Worm (Caenorhabditis elegans) whole organism, early embryonic: ENCODE results near the gene crn-7.

ENCODE experiments used
- B0310.2 ChIP-seq: sonication (generic microtip); optimal IDR thresholded peaks from 2 replicates; lab custom pipeline; 2016; ENCODE audit warnings: mild to moderate bottlenecking, missing genetic modification characterization, missing compliant biosample characterization
- F13C5.2 ChIP-seq: sonication (generic microtip); optimal IDR thresholded peaks from 2 replicates; lab custom pipeline; 2017; ENCODE audit warnings: mild to moderate bottlenecking, missing genetic modification characterization, inconsistent platforms, missing compliant biosample characterization
- aly-1 ChIP-seq: sonication (generic microtip); optimal IDR thresholded peaks from 2 replicates; lab custom pipeline; 2016; ENCODE audit warnings: missing genetic modification characterization, missing compliant biosample characterization
- ama-1 ChIP-seq: fragments of 150-350 bp; optimal IDR thresholded peaks from 2 replicates; lab custom pipeline; 2014
- ceh-13 ChIP-seq: fragments of 200-800 bp; sonication (Bioruptor generic); optimal IDR thresholded peaks from 2 replicates; lab custom pipeline; 2018; ENCODE audit warnings: mild to moderate bottlenecking, missing genetic modification characterization, missing compliant biosample characterization
- ceh-36 ChIP-seq: sonication (generic microtip); optimal IDR thresholded peaks from 2 replicates; lab custom pipeline; 2016; ENCODE audit warnings: missing genetic modification characterization, inconsistent platforms, missing compliant biosample characterization
- ets-7 ChIP-seq: sonication (generic microtip); optimal IDR thresholded peaks from 2 replicates; lab custom pipeline; 2016; ENCODE audit warnings: missing genotype, missing genetic modification characterization, missing compliant biosample characterization
- flt-1 ChIP-seq: fragments of 200-800 bp; sonication (Bioruptor generic); IDR thresholded peaks from 2 replicates; pipeline ENCODE4 v1.3.6; 2022; ENCODE audit warnings: missing genetic modification characterization, missing compliant biosample characterization
- hmbx-1 ChIP-seq: sonication (generic microtip); optimal IDR thresholded peaks from 2 replicates; lab custom pipeline; 2016; ENCODE audit warnings: mild to moderate bottlenecking, missing genetic modification characterization, missing compliant biosample characterization
- hmg-4 ChIP-seq: fragments of 200-800 bp; sonication (Bioruptor generic); optimal IDR thresholded peaks from 2 replicates; lab custom pipeline; 2018; ENCODE audit warnings: mild to moderate bottlenecking, missing genetic modification characterization, missing compliant biosample characterization
- hnd-1 ChIP-seq: sonication (generic microtip); optimal IDR thresholded peaks from 2 replicates; lab custom pipeline; 2016; ENCODE audit warnings: missing genetic modification characterization, missing compliant biosample characterization
- pes-1 ChIP-seq: fragments of 200-800 bp; sonication (Bioruptor generic); IDR thresholded peaks from 2 replicates; pipeline ENCODE4 v1.3.6; 2022; ENCODE audit warnings: missing genetic modification reagents, missing genetic modification characterization, missing compliant biosample characterization
- scrt-1 ChIP-seq: fragments of 200-800 bp; sonication (Bioruptor generic); IDR thresholded peaks from 2 replicates; pipeline ENCODE4 v1.3.6; 2022; ENCODE audit warnings: missing genetic modification characterization, missing compliant biosample characterization
- sea-1 ChIP-seq: fragments of 200-800 bp; sonication (Bioruptor generic); conservative IDR thresholded peaks from 2 replicates; pipeline ENCODE4 v1.3.6; 2022; ENCODE audit warnings: missing genetic modification characterization, missing compliant biosample characterization
- tbx-11 ChIP-seq: fragments of 200-800 bp; sonication (Bioruptor generic); IDR thresholded peaks from 2 replicates; pipeline ENCODE4 v1.3.6; 2022; ENCODE audit warnings: missing genetic modification characterization, missing compliant biosample characterization
- tbx-37 ChIP-seq: fragments of 200-800 bp; sonication (Bioruptor generic); conservative IDR thresholded peaks from 2 replicates; pipeline ENCODE4 v1.3.6; 2022; ENCODE audit warnings: missing genetic modification reagents, missing genetic modification characterization, missing compliant biosample characterization
- tra-4 ChIP-seq: sonication (generic microtip); optimal IDR thresholded peaks from 2 replicates; lab custom pipeline; 2017; ENCODE audit warnings: missing genetic modification characterization, missing compliant biosample characterization

The crn-7 gene

DNA sequence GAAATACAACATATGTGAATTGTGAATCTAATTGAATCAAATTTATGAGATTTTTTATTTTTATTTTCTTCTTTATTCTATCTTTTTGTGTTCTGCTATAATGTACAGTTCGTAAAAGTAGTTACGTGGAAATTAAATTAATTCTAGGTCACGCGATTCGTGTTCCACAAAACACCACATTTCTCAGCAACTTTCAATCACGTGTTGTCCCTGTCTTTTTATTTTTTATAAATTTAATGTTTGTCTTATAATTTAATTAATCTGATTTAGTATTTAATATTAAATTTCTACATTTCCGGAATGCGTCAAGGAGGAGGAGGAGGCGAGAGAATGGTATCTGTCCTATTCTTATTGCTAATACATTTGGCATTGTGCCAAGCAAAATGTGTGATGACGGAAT, 10.3 kb upstream of the crn-7 start, which contains the start of gene ncr-2:
Gene ncr-2 (plus strand): TSS at position 301 of the 400 bp plus-strand sequence.
- TF ChIP-seq B0310.2 (no peak), flt-1 (no peak), ama-1 (lab: Kevin White, UChicago) (no peak), hmg-4 (no peak), hmbx-1 (tag; lab: Kevin White, UChicago) (no peak), scrt-1 (no peak), tbx-11 (GFP tag; lab: Robert Waterston, UW) (no peak), tbx-37 (no peak), aly-1 (tag; lab: Kevin White, UChicago) (no peak), ceh-36 (tag; lab: Kevin White, UChicago) (no peak), tra-4 (tag; lab: Kevin White, UChicago) (no peak), ceh-13 (GFP tag; lab: Kevin White, UChicago) (no peak), F13C5.2 (tag; lab: Kevin White, UChicago) (no peak), pes-1 (GFP tag; lab: Robert Waterston, UW) (no peak), hnd-1 (tag; lab: Kevin White, UChicago) (no peak), sea-1 (GFP tag; lab: Robert Waterston, UW) (no peak)

DNA sequence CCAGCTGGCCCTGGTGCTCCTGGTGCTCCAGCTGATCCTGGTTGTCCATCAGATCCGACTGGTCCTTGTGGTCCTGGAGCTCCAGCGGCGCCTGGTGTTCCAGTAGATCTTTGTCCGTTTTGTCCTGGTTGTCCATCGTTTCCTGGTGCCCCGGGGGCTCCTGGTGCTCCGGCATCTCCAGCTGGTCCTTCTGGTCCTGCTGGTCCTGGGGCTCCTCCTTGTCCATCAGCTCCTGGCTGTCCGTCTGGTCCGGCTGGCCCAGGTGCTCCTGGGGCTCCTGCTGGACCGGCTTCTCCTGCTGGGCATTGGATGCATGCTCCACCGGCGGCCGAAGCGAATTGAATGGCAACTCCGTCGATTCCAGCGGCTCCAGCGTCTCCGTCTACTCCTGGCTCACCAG, 5.7 kb upstream of the crn-7 start:
- no peak for TF ChIP-seq ceh-13 (GFP tag; lab: Kevin White, UChicago)
- TF ChIP-seq hnd-1 (tag; lab: Kevin White, UChicago) = no peak
- no peak for TF ChIP-seq tbx-37
- no peak for TF ChIP-seq ceh-36 (tag; lab: Kevin White, UChicago)
- no peak for TF ChIP-seq ets-7
- TF ChIP-seq ama-1 (lab: Kevin White, UChicago) = no peak

DNA sequence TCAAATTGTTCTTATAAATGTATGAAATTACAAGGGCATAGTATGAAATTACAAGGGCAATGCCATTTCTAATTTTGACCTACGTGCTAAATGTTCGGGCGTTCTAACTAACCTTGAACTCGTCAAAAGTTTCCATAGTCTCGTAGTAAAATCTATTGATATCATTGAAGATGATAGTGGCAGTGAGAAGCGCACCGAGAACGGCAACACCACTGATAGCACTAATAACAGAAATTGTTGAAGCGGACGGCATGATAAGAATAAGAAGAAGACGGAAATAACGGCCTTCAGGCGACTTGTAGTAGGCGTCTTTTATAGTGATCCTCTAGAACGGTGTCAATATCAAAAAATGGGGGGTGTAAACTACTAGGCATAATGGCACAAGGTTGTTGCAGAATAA, 5.0 kb upstream of the crn-7 start, which contains the start of gene col-91:
Gene col-91 (minus strand): TSS at position 288 of the 400 bp plus-strand sequence.
- no peak for TF ChIP-seq flt-1

DNA sequence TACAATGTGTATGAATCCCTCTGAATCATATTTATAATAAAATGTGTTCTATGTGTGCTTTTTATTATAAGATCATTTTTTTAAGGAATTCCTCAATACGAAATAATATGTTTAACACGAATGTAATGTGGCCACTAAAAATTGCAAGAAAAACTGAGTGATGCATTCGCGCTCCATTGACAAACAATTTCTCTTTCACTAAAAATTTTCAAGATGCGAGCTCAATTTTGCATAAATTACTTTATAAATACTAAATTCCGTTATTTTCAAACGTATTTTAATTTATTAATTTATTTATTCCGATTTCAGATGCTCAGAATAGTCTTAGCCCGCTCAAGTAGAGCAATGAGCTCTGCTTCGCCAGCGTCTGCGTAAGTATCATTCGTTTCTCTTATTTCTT, 2.6 kb upstream of the crn-7 start, which contains the start of gene mrps-9:
Gene mrps-9 (plus strand): TSS at position 310 of the 400 bp plus-strand sequence.
- TF ChIP-seq B0310.2 (no peak), hmg-4 (no peak), tbx-37 (no peak), ceh-36 (tag; lab: Kevin White, UChicago) (no peak), sea-1 (GFP tag; lab: Robert Waterston, UW) (no peak), ama-1 (lab: Kevin White, UChicago) (no peak), tbx-11 (GFP tag; lab: Robert Waterston, UW) (no peak), pes-1 (GFP tag; lab: Robert Waterston, UW) (no peak), ets-7 (no peak), tra-4 (tag; lab: Kevin White, UChicago) (no peak), hmbx-1 (tag; lab: Kevin White, UChicago) (no peak), ceh-13 (GFP tag; lab: Kevin White, UChicago) (no peak), hnd-1 (tag; lab: Kevin White, UChicago) (no peak), aly-1 (tag; lab: Kevin White, UChicago) (no peak)

DNA sequence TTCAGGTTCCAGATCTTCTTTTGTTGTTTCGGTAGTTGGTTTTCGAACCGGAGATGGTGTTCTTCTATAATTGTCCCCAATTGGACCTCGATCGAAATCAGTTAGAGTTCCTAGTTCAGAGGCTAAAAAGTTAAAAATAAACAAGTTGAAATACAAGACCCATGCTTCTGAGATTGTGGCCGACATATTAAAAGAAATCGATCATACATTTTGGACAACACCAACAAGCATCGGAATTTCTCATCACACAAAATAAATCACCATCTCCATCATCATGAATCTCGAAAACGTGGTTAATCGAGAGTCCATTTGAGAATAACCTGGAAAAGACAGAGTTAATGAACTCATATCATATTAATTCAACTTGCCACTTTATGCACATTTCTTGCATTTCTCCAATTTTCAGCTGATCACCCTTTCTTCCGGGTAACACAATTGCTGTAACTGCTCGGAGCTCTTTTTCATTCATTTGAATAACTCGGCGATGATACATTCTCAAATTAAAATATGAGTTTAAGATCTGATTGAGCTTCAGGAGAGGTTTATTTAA, 3.4 kb downstream of the crn-7 start, which contains the start of the genes mps-4 and F09G8.10:
Gene mps-4 (minus strand): TSS at position 101 of the 550 bp plus-strand sequence.
Gene F09G8.10 (minus strand): TSS at position 500 of the 550 bp plus-strand sequence.
- TF ChIP-seq tbx-11 (GFP tag; lab: Robert Waterston, UW) = no peak
- no peak for TF ChIP-seq ceh-36 (tag; lab: Kevin White, UChicago)
- no peak for TF ChIP-seq tbx-37
- TF ChIP-seq B0310.2 = no peak
- no peak for TF ChIP-seq scrt-1
- TF ChIP-seq tra-4 (tag; lab: Kevin White, UChicago) = no peak
- TF ChIP-seq sea-1 (GFP tag; lab: Robert Waterston, UW) = no peak
- TF ChIP-seq pes-1 (GFP tag; lab: Robert Waterston, UW) = no peak
- no peak for TF ChIP-seq hnd-1 (tag; lab: Kevin White, UChicago)
- TF ChIP-seq aly-1 (tag; lab: Kevin White, UChicago) = no peak
- TF ChIP-seq flt-1 = no peak
- TF ChIP-seq hmbx-1 (tag; lab: Kevin White, UChicago) = no peak
- no peak for TF ChIP-seq ets-7
- TF ChIP-seq hmg-4 = no peak
- TF ChIP-seq ceh-13 (GFP tag; lab: Kevin White, UChicago) = no peak
- no peak for TF ChIP-seq ama-1 (lab: Kevin White, UChicago)
- no peak for TF ChIP-seq F13C5.2 (tag; lab: Kevin White, UChicago)

DNA sequence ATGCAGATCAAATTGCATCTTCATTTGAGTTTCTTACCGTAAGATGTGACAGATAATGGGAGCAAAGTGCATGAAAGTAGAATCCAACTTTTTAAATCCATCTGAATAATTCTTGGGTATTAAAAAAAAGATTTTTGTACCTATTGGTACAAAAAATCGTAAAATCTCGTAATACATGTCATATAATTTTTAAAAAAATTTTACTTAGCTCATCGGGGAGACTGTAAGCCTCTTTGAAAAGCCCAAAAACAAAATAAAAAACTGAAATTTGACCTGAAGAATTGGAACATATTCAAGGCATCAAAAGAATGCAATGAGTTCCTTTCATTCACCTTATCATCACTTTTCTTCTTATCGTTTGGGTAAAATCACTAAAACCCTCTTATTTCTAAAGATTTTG, 7.5 kb downstream of the crn-7 start, which contains the start of gene clec-160:
Gene clec-160 (minus strand): TSS at position 101 of the 400 bp plus-strand sequence.
- TF ChIP-seq hmg-4 (no peak), F13C5.2 (tag; lab: Kevin White, UChicago) (no peak), aly-1 (tag; lab: Kevin White, UChicago) (no peak), tbx-11 (GFP tag; lab: Robert Waterston, UW) (no peak), flt-1 (no peak), hnd-1 (tag; lab: Kevin White, UChicago) (no peak), scrt-1 (no peak)

DNA sequence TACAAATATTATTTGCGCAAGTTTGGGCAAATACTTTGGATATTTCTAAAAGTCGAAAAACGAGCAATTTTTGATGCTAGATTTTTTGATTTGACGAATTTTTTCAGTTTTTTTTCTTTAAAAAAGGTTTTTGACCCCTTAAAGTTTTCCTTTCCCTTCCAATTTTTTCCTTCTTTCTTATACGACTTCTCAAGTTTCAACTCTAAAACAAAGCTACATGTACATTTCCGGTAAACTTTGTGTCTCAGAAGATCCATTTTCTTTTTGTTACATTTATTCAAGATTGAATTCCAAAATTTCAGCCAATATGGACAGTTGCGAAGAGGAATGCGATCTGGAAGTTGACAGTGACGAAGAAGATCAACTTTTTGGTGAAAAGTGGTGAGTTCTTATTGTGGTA, 10.5 kb downstream of the crn-7 start, which contains the start of gene mig-10:
Gene mig-10 (plus strand): TSS at position 301 of the 400 bp plus-strand sequence.
- TF ChIP-seq scrt-1 = no peak
- no peak for TF ChIP-seq sea-1 (GFP tag; lab: Robert Waterston, UW)
- TF ChIP-seq ceh-36 (tag; lab: Kevin White, UChicago) = no peak
- no peak for TF ChIP-seq hnd-1 (tag; lab: Kevin White, UChicago)

DNA sequence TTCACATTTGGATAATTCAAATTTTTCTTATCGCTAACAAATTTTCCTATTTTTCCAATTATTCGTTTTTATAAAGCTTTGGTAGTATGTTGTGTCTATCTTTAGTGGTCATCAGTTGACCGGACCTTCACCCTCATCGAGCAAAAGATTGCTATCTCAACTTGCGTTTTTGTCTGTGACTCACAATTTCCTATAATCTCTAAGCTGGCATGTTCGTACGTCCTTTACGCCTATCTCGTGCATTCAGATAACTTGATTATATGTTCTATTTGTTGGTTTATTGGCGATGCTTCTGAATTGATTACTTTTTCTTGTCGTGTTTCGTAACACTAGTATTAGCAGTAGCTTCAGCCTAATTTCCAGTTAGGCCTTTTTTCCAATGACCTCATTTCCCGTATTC, 11.2 kb downstream of the crn-7 start:
- TF ChIP-seq hmbx-1 (tag; lab: Kevin White, UChicago) (no peak), tbx-11 (GFP tag; lab: Robert Waterston, UW) (no peak), pes-1 (GFP tag; lab: Robert Waterston, UW) (no peak), F13C5.2 (tag; lab: Kevin White, UChicago) (no peak), ets-7 (no peak), ceh-13 (GFP tag; lab: Kevin White, UChicago) (no peak), flt-1 (no peak), ceh-36 (tag; lab: Kevin White, UChicago) (no peak), sea-1 (GFP tag; lab: Robert Waterston, UW) (no peak), hmg-4 (no peak), ama-1 (lab: Kevin White, UChicago) (no peak), scrt-1 (no peak), tbx-37 (no peak), tra-4 (tag; lab: Kevin White, UChicago) (no peak), B0310.2 (no peak)
